Fruit fly (Drosophila melanogaster) S2 (cell line): ENCODE results near the gene ras.

Source experiments
- CG8478 ChIP-seq: fragments of >200 bp; optimal IDR thresholded peaks from 2 replicates; lab custom pipeline; 2018
- CTCF ChIP-seq, 2 experiments: fragments of >200 bp; optimal IDR thresholded peaks; 2 replicates each; lab custom pipeline; 2018

- TF ChIP-seq CG8478 (lab: Kevin White, UChicago), result no peak
- TF ChIP-seq CTCF (optimal IDR thresholded peaks at IDR 0.05; lab: Kevin White, UChicago), result no peak
These were observed 22.3 kb upstream of the ras start for dm6 chrX:10721901-10722479.
